Fruit fly (Drosophila melanogaster) whole organism, embryonic: ENCODE measurements around the gene Vti1a.

ENCODE experiments used
- B-H1 ChIP-seq: fragments of 200-800 bp; sonication (Bioruptor generic); IDR thresholded peaks from 3 replicates; pipeline ENCODE4 v1.3.6; 2022; ENCODE audit warnings: missing biosample characterization, missing genetic modification characterization
- Bgb ChIP-seq: fragments of 200-800 bp; sonication (Bioruptor generic); IDR thresholded peaks from 2 replicates; pipeline ENCODE4 v1.3.6; 2022; ENCODE audit warnings: missing biosample characterization, missing genetic modification characterization; ENCODE audit not compliant: partially characterized antibody
- CG10431 ChIP-seq: fragments of 200-800 bp; sonication (Bioruptor generic); optimal IDR thresholded peaks from 3 replicates; lab custom pipeline; 2018; ENCODE audit warnings: missing biosample characterization, mild to moderate bottlenecking, missing genetic modification characterization
- CG11247 ChIP-seq: fragments of 200-800 bp; sonication (Bioruptor generic); IDR thresholded peaks from 2 replicates; pipeline ENCODE4 v1.3.6; 2022; ENCODE audit warnings: missing biosample characterization, missing genetic modification characterization
- CG11398 ChIP-seq: fragments of 200-800 bp; sonication (Bioruptor generic); optimal IDR thresholded peaks from 2 replicates; lab custom pipeline; 2016; ENCODE audit warnings: missing biosample characterization, missing genetic modification characterization
- CG12071 ChIP-seq: fragments of 200-800 bp; sonication (Bioruptor generic); optimal IDR thresholded peaks from 3 replicates; lab custom pipeline; 2018; ENCODE audit warnings: missing biosample characterization, mild to moderate bottlenecking, missing genetic modification characterization
- CG12236 ChIP-seq: fragments of 200-800 bp; sonication (Bioruptor generic); optimal IDR thresholded peaks from 2 replicates; lab custom pipeline; 2016; ENCODE audit warnings: missing biosample characterization, missing genetic modification characterization
- CG12299 ChIP-seq: fragments of 200-800 bp; sonication (Bioruptor generic); optimal IDR thresholded peaks from 2 replicates; lab custom pipeline; 2018; ENCODE audit warnings: missing biosample characterization, mild to moderate bottlenecking, missing genetic modification characterization
- CG12942 ChIP-seq: fragments of 200-800 bp; sonication (Bioruptor generic); optimal IDR thresholded peaks from 3 replicates; lab custom pipeline; 2016; ENCODE audit warnings: missing biosample characterization, missing genetic modification characterization
- CG17802 ChIP-seq: fragments of 200-800 bp; sonication (Bioruptor generic); optimal IDR thresholded peaks from 2 replicates; lab custom pipeline; 2018; ENCODE audit warnings: missing biosample characterization, mild to moderate bottlenecking, missing genetic modification characterization, moderate library complexity
- CG2116 ChIP-seq: fragments of 200-800 bp; sonication (Bioruptor generic); optimal IDR thresholded peaks from 3 replicates; lab custom pipeline; 2018; ENCODE audit warnings: missing biosample characterization, mild to moderate bottlenecking, missing genetic modification characterization
- CG32772 ChIP-seq: fragments of 200-800 bp; sonication (Bioruptor generic); IDR thresholded peaks from 2 replicates; pipeline ENCODE4 v1.3.6; 2022; ENCODE audit warnings: missing biosample characterization, missing genetic modification characterization
- CG3726 ChIP-seq: fragments of 200-800 bp; sonication (Bioruptor generic); IDR thresholded peaks from 3 replicates; pipeline ENCODE4, ENCODE4 v1.3.6; 2022; ENCODE audit warnings: missing biosample characterization, missing genetic modification characterization
- CG3838 ChIP-seq: fragments of 200-800 bp; sonication (Bioruptor generic); optimal IDR thresholded peaks from 3 replicates; lab custom pipeline; 2016; ENCODE audit warnings: missing biosample characterization, missing genetic modification characterization
- CG4854 ChIP-seq: fragments of 200-800 bp; sonication (Bioruptor generic); optimal IDR thresholded peaks from 2 replicates; lab custom pipeline; 2016; ENCODE audit warnings: missing biosample characterization, missing genetic modification characterization, inconsistent platforms
- CG5245 ChIP-seq: fragments of 200-800 bp; sonication (Bioruptor generic); optimal IDR thresholded peaks from 3 replicates; lab custom pipeline; 2016; ENCODE audit warnings: missing biosample characterization, missing genetic modification characterization
- CG6254 ChIP-seq: fragments of 200-800 bp; sonication (Bioruptor generic); optimal IDR thresholded peaks from 3 replicates; lab custom pipeline; 2017; ENCODE audit warnings: mild to moderate bottlenecking, missing biosample characterization, missing genetic modification reagents, missing genetic modification characterization
- CG6765 ChIP-seq: fragments of 200-800 bp; sonication (Bioruptor generic); optimal IDR thresholded peaks from 3 replicates; lab custom pipeline; 2017; ENCODE audit warnings: missing biosample characterization, mild to moderate bottlenecking, missing genetic modification characterization
- CG7963 ChIP-seq: fragments of 200-800 bp; sonication (Bioruptor generic); IDR thresholded peaks from 3 replicates; pipeline ENCODE4 v1.3.6; 2022; ENCODE audit warnings: missing biosample characterization, missing genetic modification characterization; ENCODE audit not compliant: partially characterized antibody
- CG8281 ChIP-seq: fragments of 200-800 bp; sonication (Bioruptor generic); optimal IDR thresholded peaks from 2 replicates; lab custom pipeline; 2018; ENCODE audit warnings: missing biosample characterization, mild to moderate bottlenecking, missing genetic modification characterization, moderate library complexity
- CTCF ChIP-seq: fragments of 200-800 bp; sonication (Bioruptor generic); optimal IDR thresholded peaks from 2 replicates; lab custom pipeline; 2017; ENCODE audit warnings: missing biosample characterization, mild to moderate bottlenecking, missing genetic modification characterization, moderate library complexity
- Deaf1 ChIP-seq: fragments of 200-800 bp; optimal IDR thresholded peaks from 3 replicates; lab custom pipeline; 2019; ENCODE audit warnings: missing biosample characterization, mild to moderate bottlenecking, missing genetic modification characterization, moderate library complexity
- ERR ChIP-seq: fragments of 200-800 bp; sonication (Bioruptor generic); optimal IDR thresholded peaks from 2 replicates; lab custom pipeline; 2016; ENCODE audit warnings: missing biosample characterization, missing genetic modification characterization
- Fer2 ChIP-seq: fragments of 200-800 bp; sonication (Bioruptor generic); optimal IDR thresholded peaks from 2 replicates; lab custom pipeline; 2018; ENCODE audit warnings: missing biosample characterization, mild to moderate bottlenecking, missing genetic modification characterization, moderate library complexity
- Lhr ChIP-seq: fragments of 200-800 bp; sonication (Bioruptor generic); optimal IDR thresholded peaks from 3 replicates; lab custom pipeline; 2017; ENCODE audit warnings: mild to moderate bottlenecking, missing biosample characterization, missing genetic modification reagents, missing genetic modification characterization
- Mad ChIP-seq: fragments of 200-800 bp; sonication (Bioruptor generic); optimal IDR thresholded peaks from 2 replicates; lab custom pipeline; 2016; ENCODE audit warnings: missing biosample characterization, missing genetic modification characterization
- Max ChIP-seq: fragments of 200-800 bp; sonication (Bioruptor generic); optimal IDR thresholded peaks from 2 replicates; lab custom pipeline; 2016; ENCODE audit warnings: missing biosample characterization, mild to moderate bottlenecking, missing genetic modification characterization
- Neu2 ChIP-seq: fragments of 200-800 bp; sonication (Bioruptor generic); optimal IDR thresholded peaks from 3 replicates; lab custom pipeline; 2016; ENCODE audit warnings: missing biosample characterization, missing genetic modification characterization, borderline replicate concordance
- Rx ChIP-seq: fragments of 200-800 bp; sonication (Bioruptor generic); IDR thresholded peaks from 2 replicates; pipeline ENCODE4 v1.3.6; 2022; ENCODE audit warnings: missing biosample characterization, missing genetic modification characterization
- Tbp ChIP-seq: fragments of >200 bp; optimal IDR thresholded peaks from 2 replicates; lab custom pipeline; 2018; ENCODE audit warnings: missing biosample characterization, missing genetic modification characterization
- Xbp1 ChIP-seq: fragments of 200-800 bp; sonication (Bioruptor generic); optimal IDR thresholded peaks from 3 replicates; lab custom pipeline; 2016; ENCODE audit warnings: missing biosample characterization, mild to moderate bottlenecking, missing genetic modification characterization
- bsh ChIP-seq, 2 experiments: fragments of 200-800 bp; sonication (Bioruptor generic); optimal IDR thresholded peaks; 2 replicates each; lab custom pipeline; 2017 to 2018; ENCODE audit warnings: mild to moderate bottlenecking in 2 of 2, missing biosample characterization in 2 of 2, missing genetic modification characterization in 2 of 2, moderate library complexity in 1 of 2
- dmrt99B ChIP-seq: fragments of 200-800 bp; sonication (Bioruptor generic); optimal IDR thresholded peaks from 2 replicates; lab custom pipeline; 2018; ENCODE audit warnings: missing biosample characterization, mild to moderate bottlenecking, missing genetic modification characterization, moderate library complexity
- dysf ChIP-seq: fragments of 200-800 bp; sonication (Bioruptor generic); IDR thresholded peaks from 3 replicates; pipeline ENCODE4 v1.3.6; 2022; ENCODE audit warnings: missing biosample characterization, missing genetic modification characterization
- esg ChIP-seq: fragments of 200-800 bp; sonication (Bioruptor generic); conservative IDR thresholded peaks from 2 replicates; pipeline ENCODE4 v1.3.6; 2022; ENCODE audit warnings: missing biosample characterization, missing genetic modification characterization
- fd3F ChIP-seq: fragments of 200-800 bp; sonication (Bioruptor generic); optimal IDR thresholded peaks from 2 replicates; lab custom pipeline; 2018; ENCODE audit warnings: missing biosample characterization, mild to moderate bottlenecking, missing genetic modification characterization, moderate library complexity
- fu2 ChIP-seq: fragments of 200-800 bp; sonication (Bioruptor generic); optimal IDR thresholded peaks from 2 replicates; lab custom pipeline; 2016; ENCODE audit warnings: missing biosample characterization, missing genetic modification characterization
- gsb-n ChIP-seq: fragments of 200-800 bp; sonication (Bioruptor generic); optimal IDR thresholded peaks from 3 replicates; lab custom pipeline; 2018; ENCODE audit warnings: missing biosample characterization, mild to moderate bottlenecking, missing genetic modification characterization
- jigr1 ChIP-seq: fragments of 200-800 bp; sonication (Bioruptor generic); IDR thresholded peaks from 3 replicates; pipeline ENCODE4 v1.3.6; 2022; ENCODE audit warnings: missing biosample characterization, missing genetic modification characterization
- prd ChIP-seq, 3 experiments: fragments of >200 bp in 2 of 3; fragments of 200-800 bp in 1 of 3; sonication (Bioruptor generic) in 1 of 3; optimal IDR thresholded peaks in 2 of 3; IDR thresholded peaks in 1 of 3; 2 replicates in 2 of 3; 3 replicates in 1 of 3; pipeline versions ENCODE4 v1.3.6 to Lab custom; 2017 to 2022; ENCODE audit warnings: missing biosample characterization in 1 of 3, missing genetic modification characterization in 1 of 3
- sc ChIP-seq, 3 experiments: fragments of >200 bp in 2 of 3; fragments of 200-800 bp in 1 of 3; sonication (Bioruptor generic) in 1 of 3; optimal IDR thresholded peaks; 2 replicates in 2 of 3; 3 replicates in 1 of 3; lab custom pipeline; 2017; ENCODE audit warnings: mild to moderate bottlenecking in 1 of 3, missing biosample characterization in 1 of 3, missing genetic modification characterization in 1 of 3, missing genetic modification reagents in 1 of 3
- scrt ChIP-seq: fragments of 200-800 bp; sonication (Bioruptor generic); optimal IDR thresholded peaks from 2 replicates; lab custom pipeline; 2018; ENCODE audit warnings: missing biosample characterization, mild to moderate bottlenecking, missing genetic modification characterization, moderate library complexity
- shn ChIP-seq: fragments of 200-800 bp; sonication (Bioruptor generic); optimal IDR thresholded peaks from 3 replicates; lab custom pipeline; 2016; ENCODE audit warnings: missing biosample characterization, missing genetic modification characterization
- sim ChIP-seq: fragments of 200-800 bp; sonication (Bioruptor generic); IDR thresholded peaks from 2 replicates; pipeline ENCODE4 v1.3.6; 2022; ENCODE audit warnings: missing biosample characterization, missing genetic modification characterization
- sima ChIP-seq: fragments of 200-800 bp; sonication (Bioruptor generic); optimal IDR thresholded peaks from 2 replicates; lab custom pipeline; 2016; ENCODE audit warnings: missing biosample characterization, missing genetic modification characterization
- sisA ChIP-seq: fragments of 200-800 bp; sonication (Bioruptor generic); IDR thresholded peaks from 2 replicates; pipeline ENCODE4 v1.3.6; 2022; ENCODE audit warnings: missing biosample characterization, missing genetic modification characterization
- stc ChIP-seq: fragments of 200-800 bp; sonication (Bioruptor generic); IDR thresholded peaks from 2 replicates; pipeline ENCODE4 v1.3.6; 2022; ENCODE audit warnings: missing biosample characterization, missing genetic modification characterization
- sug ChIP-seq: fragments of 200-800 bp; optimal IDR thresholded peaks from 2 replicates; lab custom pipeline; 2019; ENCODE audit warnings: missing biosample characterization, mild to moderate bottlenecking, missing genetic modification characterization, moderate library complexity
- tup ChIP-seq: fragments of 200-800 bp; sonication (Bioruptor generic); optimal IDR thresholded peaks from 2 replicates; lab custom pipeline; 2016; ENCODE audit warnings: missing biosample characterization, mild to moderate bottlenecking, missing genetic modification characterization, moderate library complexity

Gene Vti1a

DNA sequence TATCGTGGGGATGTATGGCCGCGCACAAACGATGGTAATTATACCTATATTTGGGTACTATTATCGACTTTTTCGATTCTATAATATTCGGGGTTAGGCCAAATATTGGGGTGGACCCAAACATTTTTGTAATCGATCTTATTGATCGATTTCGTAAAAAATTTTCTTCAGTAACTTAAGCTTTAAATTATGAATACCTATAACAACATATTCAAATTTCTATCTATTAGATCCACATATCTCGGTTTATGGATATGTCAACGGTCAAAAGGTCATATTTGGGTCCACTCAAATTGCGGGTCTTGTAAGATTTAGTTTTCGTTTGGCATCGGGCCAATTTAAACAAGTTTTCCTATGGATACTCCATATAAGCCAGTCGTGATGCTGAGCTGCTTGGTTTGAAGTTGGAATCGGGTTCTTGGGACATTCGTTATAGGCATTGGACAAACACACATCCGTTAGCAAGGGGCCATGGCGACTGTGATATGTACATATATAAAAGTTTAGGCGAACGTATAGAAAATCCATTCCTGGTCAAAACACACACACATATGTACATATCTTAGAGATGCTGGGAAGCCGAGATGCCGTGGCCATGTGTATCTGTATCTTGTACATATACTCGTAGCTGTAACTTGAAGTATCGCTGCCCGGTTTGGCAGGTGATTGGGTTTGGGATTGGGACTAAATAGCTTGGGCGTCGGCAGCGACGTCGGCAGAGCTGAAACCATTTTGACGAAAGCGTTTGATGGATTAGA, 7.6 kb upstream of the Vti1a start (continued):
- TF ChIP-seq CG32772 (no peak), sima (GFP tag; lab: Kevin White, UChicago) (no peak), CG8281 (tag; lab: Kevin White, UChicago) (peak; percentile 6), CG2116 (GFP tag; lab: Kevin White, UChicago) (peak; percentile 14), ERR (peak; percentile 17), CG3838 (GFP tag; lab: Kevin White, UChicago) (no peak), CG12942 (GFP tag; lab: Kevin White, UChicago) (peak; percentile 37), CG6765 (GFP tag; lab: Kevin White, UChicago) (peak; percentile 25), CG17802 (tag; lab: Kevin White, UChicago) (no peak), CG12071 (GFP tag; lab: Kevin White, UChicago) (peak; percentile 61), CG7963 (GFP tag; lab: Robert Waterston, UW) (no peak), stc (GFP tag; lab: Robert Waterston, UW) (peak; percentile 48; the same call in 1 of the 2 replicates), B-H1 (GFP tag; lab: Robert Waterston, UW) (no peak; the same call in 2 of the 3 replicates), esg (GFP tag; lab: Robert Waterston, UW) (peak; percentile 45; the same call in 1 of the 2 replicates), CG11398 (GFP tag; lab: Kevin White, UChicago) (no peak), CG3726 (GFP tag; lab: Robert Waterston, UW) (no peak), Fer2 (tag; lab: Kevin White, UChicago) (peak; percentile 12), CG12236 (no peak), sim (GFP tag; lab: Robert Waterston, UW) (no peak), Xbp1 (peak; percentile 60), CG10431 (GFP tag; lab: Kevin White, UChicago) (no peak), Mad (peak; percentile 16), CG5245 (GFP tag; lab: Kevin White, UChicago) (no peak), sc (optimal IDR thresholded peaks at IDR 0.05; lab: Kevin White, UChicago) (no peak), sc (GFP tag; optimal IDR thresholded peaks at IDR 0.05; lab: Kevin White, UChicago) (no peak), tup (no peak), jigr1 (GFP tag; lab: Robert Waterston, UW) (no peak), Bgb (no peak), shn (no peak), CTCF (peak; percentile 11), Deaf1 (tag; lab: Kevin White, UChicago) (no peak), fu2 (GFP tag; lab: Kevin White, UChicago) (no peak), bsh (GFP tag; optimal IDR thresholded peaks at IDR 0.05; lab: Kevin White, UChicago) (peak in 1 of 2 experiments; percentile 77), CG12299 (tag; lab: Kevin White, UChicago) (peak; percentile 72), fd3F (GFP tag; lab: Kevin White, UChicago) (peak; percentile 34), prd (optimal IDR thresholded peaks at IDR 0.05; lab: Kevin White, UChicago) (no peak), prd (GFP tag; IDR thresholded peaks at IDR 0.05; lab: Robert Waterston, UW) (no peak), CG11247 (GFP tag; lab: Robert Waterston, UW) (no peak; the same call in 1 of the 2 replicates), Rx (GFP tag; lab: Robert Waterston, UW) (no peak), dysf (GFP tag; lab: Robert Waterston, UW) (peak; percentile 67), Tbp (GFP tag; lab: Kevin White, UChicago) (no peak), dmrt99B (tag; lab: Kevin White, UChicago) (peak; percentile 67), scrt (GFP tag; lab: Kevin White, UChicago) (peak; percentile 61), Lhr (GFP tag; lab: Kevin White, UChicago) (peak; percentile 5), gsb-n (tag; lab: Kevin White, UChicago) (peak; percentile 34), Neu2 (GFP tag; lab: Kevin White, UChicago) (no peak), CG6254 (GFP tag; lab: Kevin White, UChicago) (peak; percentile 60), sug (tag; lab: Kevin White, UChicago) (peak; percentile 27), sisA (GFP tag; lab: Robert Waterston, UW) (peak; percentile 29; the same call in 1 of the 2 replicates), CG4854 (GFP tag; lab: Kevin White, UChicago) (peak; percentile 7), Max (no peak)
